Fruit fly (Drosophila melanogaster): ENCODE results near the gene CG3598.

CG3598 gene

DNA sequence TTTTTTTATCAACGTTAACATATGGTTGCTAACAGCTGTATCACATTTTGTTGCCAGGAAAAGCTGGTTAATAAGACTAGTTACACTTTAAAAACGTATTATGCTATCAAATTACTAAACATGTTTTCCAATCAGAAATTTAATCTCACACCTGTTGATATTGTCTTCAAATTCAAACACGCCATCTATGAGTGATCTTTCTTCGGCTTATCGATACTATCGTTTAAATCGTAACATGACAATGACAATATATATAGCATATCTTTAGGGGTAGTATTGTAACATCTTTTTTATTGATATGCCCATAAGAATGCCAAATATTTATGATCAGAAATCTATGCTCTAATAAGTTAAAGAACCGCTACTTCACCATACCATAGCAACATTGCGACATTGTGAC lies 12.3 kb downstream of the CG3598 start:
- no peak for TF ChIP-seq Crg-1 (GFP tag; optimal IDR thresholded peaks at IDR 0.05)
- TF ChIP-seq CG11617 (GFP tag; optimal IDR thresholded peaks at IDR 0.05): no peak
- no peak for TF ChIP-seq toe (GFP tag; optimal IDR thresholded peaks at IDR 0.05)
- TF ChIP-seq Hr96 (GFP tag; optimal IDR thresholded peaks at IDR 0.05): peak; percentile 15
- peak; percentile 7 for TF ChIP-seq bab1 (GFP tag; optimal IDR thresholded peaks at IDR 0.05)
- no peak for TF ChIP-seq cnc (optimal IDR thresholded peaks at IDR 0.05)
- no peak for TF ChIP-seq Clk (GFP tag; optimal IDR thresholded peaks at IDR 0.05)
- no peak for TF ChIP-seq CG12768 (GFP tag; optimal IDR thresholded peaks at IDR 0.05)
- no peak for TF ChIP-seq cic (GFP tag; optimal IDR thresholded peaks at IDR 0.05)
- TF ChIP-seq CG33017 (tag; optimal IDR thresholded peaks at IDR 0.05): no peak
- no peak for TF ChIP-seq ovo (GFP tag; optimal IDR thresholded peaks at IDR 0.05)
- no peak for TF ChIP-seq tj (GFP tag; optimal IDR thresholded peaks at IDR 0.05)
- no peak for TF ChIP-seq pad (GFP tag; optimal IDR thresholded peaks at IDR 0.05)
- no peak for TF ChIP-seq CG5204 (GFP tag; optimal IDR thresholded peaks at IDR 0.05)
- peak; percentile 70 for TF ChIP-seq kay (GFP tag; ENCODE audit: borderline replicate concordance)
- TF ChIP-seq CG7045 (GFP tag; optimal IDR thresholded peaks at IDR 0.05): no peak
- TF ChIP-seq CG7101 (tag; optimal IDR thresholded peaks at IDR 0.05): no peak
- no peak for TF ChIP-seq CG14711 (tag; optimal IDR thresholded peaks at IDR 0.05)
- no peak for TF ChIP-seq CG1620 (GFP tag; optimal IDR thresholded peaks at IDR 0.05)
- no peak for TF ChIP-seq Mnt (GFP tag; optimal IDR thresholded peaks at IDR 0.05)

- TF ChIP-seq CG14711 (tag; optimal IDR thresholded peaks at IDR 0.05) (no peak), Hr96 (GFP tag; optimal IDR thresholded peaks at IDR 0.05) (no peak), pad (GFP tag; optimal IDR thresholded peaks at IDR 0.05) (no peak), tj (GFP tag; optimal IDR thresholded peaks at IDR 0.05) (no peak), kay (GFP tag; ENCODE audit: borderline replicate concordance) (no peak), CG5204 (GFP tag; optimal IDR thresholded peaks at IDR 0.05) (no peak), CG11617 (GFP tag; optimal IDR thresholded peaks at IDR 0.05) (no peak), cnc (optimal IDR thresholded peaks at IDR 0.05) (no peak), Crg-1 (GFP tag; optimal IDR thresholded peaks at IDR 0.05) (no peak)
These were observed 14.8 kb downstream of the CG3598 start for dm6 chrX:2951637-2952036.

DNA sequence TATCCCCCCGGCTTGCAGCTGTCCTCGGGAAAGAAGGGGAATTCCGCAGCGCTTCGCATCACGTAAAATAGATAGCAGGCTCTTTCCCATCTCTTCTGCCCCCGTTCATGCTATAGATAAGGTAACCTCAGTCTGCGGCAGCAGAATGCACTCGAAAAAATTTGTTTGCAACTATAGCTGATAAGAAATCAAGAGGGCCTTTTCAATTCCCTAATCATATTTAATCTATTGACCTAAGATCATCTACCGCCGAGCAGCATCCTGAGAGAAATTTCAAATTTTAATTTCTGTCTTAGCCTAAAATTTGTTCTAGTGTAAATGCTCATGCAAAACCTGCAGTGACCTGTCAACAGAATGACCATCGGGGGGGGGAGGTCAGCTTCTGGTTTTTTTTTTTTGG lies 19.8 kb downstream of the CG3598 start:
- TF ChIP-seq CG7045 (GFP tag; optimal IDR thresholded peaks at IDR 0.05) (no peak), Hr96 (GFP tag; optimal IDR thresholded peaks at IDR 0.05) (no peak), toe (GFP tag; optimal IDR thresholded peaks at IDR 0.05) (no peak), CG5204 (GFP tag; optimal IDR thresholded peaks at IDR 0.05) (no peak), Clk (GFP tag; optimal IDR thresholded peaks at IDR 0.05) (no peak), CG33017 (tag; optimal IDR thresholded peaks at IDR 0.05) (no peak), kay (GFP tag; ENCODE audit: borderline replicate concordance) (no peak), pad (GFP tag; optimal IDR thresholded peaks at IDR 0.05) (no peak), cic (GFP tag; optimal IDR thresholded peaks at IDR 0.05) (no peak), CG1620 (GFP tag; optimal IDR thresholded peaks at IDR 0.05) (no peak), tj (GFP tag; optimal IDR thresholded peaks at IDR 0.05) (no peak), CG12768 (GFP tag; optimal IDR thresholded peaks at IDR 0.05) (no peak), Crg-1 (GFP tag; optimal IDR thresholded peaks at IDR 0.05) (no peak)

dm6 chrX:2963171-2963570 lies 26.3 kb downstream of the CG3598 start:
- TF ChIP-seq CG7045 (GFP tag; optimal IDR thresholded peaks at IDR 0.05): no peak
- no peak for TF ChIP-seq Crg-1 (GFP tag; optimal IDR thresholded peaks at IDR 0.05)
- TF ChIP-seq cic (GFP tag; optimal IDR thresholded peaks at IDR 0.05): no peak
- no peak for TF ChIP-seq CG1620 (GFP tag; optimal IDR thresholded peaks at IDR 0.05)
- TF ChIP-seq bab1 (GFP tag; optimal IDR thresholded peaks at IDR 0.05): no peak
- no peak for TF ChIP-seq toe (GFP tag; optimal IDR thresholded peaks at IDR 0.05)
- no peak for TF ChIP-seq tj (GFP tag; optimal IDR thresholded peaks at IDR 0.05)
- no peak for TF ChIP-seq CG33017 (tag; optimal IDR thresholded peaks at IDR 0.05)
- no peak for TF ChIP-seq CG11617 (GFP tag; optimal IDR thresholded peaks at IDR 0.05)

- TF ChIP-seq Mnt (GFP tag; optimal IDR thresholded peaks at IDR 0.05) (no peak), ovo (GFP tag; optimal IDR thresholded peaks at IDR 0.05) (no peak), cic (GFP tag; optimal IDR thresholded peaks at IDR 0.05) (no peak), CG12768 (GFP tag; optimal IDR thresholded peaks at IDR 0.05) (no peak), Hr96 (GFP tag; optimal IDR thresholded peaks at IDR 0.05) (no peak), CG33017 (tag; optimal IDR thresholded peaks at IDR 0.05) (no peak), CG7101 (tag; optimal IDR thresholded peaks at IDR 0.05) (no peak), pad (GFP tag; optimal IDR thresholded peaks at IDR 0.05) (no peak), Crg-1 (GFP tag; optimal IDR thresholded peaks at IDR 0.05) (no peak), CG5204 (GFP tag; optimal IDR thresholded peaks at IDR 0.05) (no peak)
These were observed 27.0 kb downstream of the CG3598 start for dm6 chrX:2963790-2964335.

DNA sequence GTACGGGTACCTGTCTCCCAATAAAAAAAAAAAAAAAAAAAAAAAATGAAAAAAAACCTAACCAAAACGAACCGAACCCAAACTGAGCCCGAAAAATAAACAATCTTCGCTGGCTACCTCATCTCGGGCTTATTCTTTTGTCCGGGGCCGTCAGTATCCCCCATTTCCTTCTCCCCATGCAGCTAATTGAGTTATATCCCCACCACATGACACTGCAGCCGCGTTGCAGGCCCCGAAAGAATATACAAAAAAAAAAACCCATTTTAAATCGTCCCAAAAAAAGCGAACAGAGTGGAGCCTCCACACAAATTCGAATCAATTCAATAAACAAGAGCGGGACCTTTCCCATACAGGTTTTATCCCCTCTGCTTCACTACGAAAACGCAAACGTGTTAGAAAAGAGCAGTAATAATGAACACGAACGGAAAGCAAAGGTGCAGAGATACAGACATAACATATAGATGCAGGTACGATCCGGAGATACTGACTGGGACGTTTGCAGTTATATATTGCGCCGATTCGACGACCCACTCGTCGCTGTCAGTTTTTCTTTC lies 27.9 kb downstream of the CG3598 start:
- no peak for TF ChIP-seq CG1620 (GFP tag; optimal IDR thresholded peaks at IDR 0.05)
- no peak for TF ChIP-seq Clk (GFP tag; optimal IDR thresholded peaks at IDR 0.05)
- TF ChIP-seq Hr96 (GFP tag; optimal IDR thresholded peaks at IDR 0.05): no peak
- TF ChIP-seq CG12768 (GFP tag; optimal IDR thresholded peaks at IDR 0.05): no peak

DNA sequence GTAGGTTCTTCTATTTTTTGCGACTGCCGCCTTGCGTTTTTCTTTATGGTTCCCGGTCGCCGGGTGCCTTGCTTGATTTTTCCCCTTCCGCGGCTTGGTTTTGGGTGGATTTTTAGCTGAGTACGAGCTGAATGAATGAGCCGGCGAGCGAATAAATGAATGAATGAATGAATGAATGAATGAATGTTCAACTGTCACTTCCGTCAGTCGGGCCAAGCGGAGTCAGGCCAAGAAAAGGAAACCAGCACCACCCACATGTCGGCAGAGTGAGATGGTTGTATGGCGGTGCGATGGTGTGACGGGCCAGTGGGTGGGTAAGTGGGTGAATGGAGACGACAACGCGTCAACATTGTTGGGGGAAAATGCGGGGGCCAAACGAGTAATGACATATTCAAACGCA lies 32.2 kb downstream of the CG3598 start:
- TF ChIP-seq CG11617 (GFP tag; optimal IDR thresholded peaks at IDR 0.05) (no peak), toe (GFP tag; optimal IDR thresholded peaks at IDR 0.05) (no peak), Crg-1 (GFP tag; optimal IDR thresholded peaks at IDR 0.05) (no peak), CG7101 (tag; optimal IDR thresholded peaks at IDR 0.05) (no peak), CG33017 (tag; optimal IDR thresholded peaks at IDR 0.05) (no peak), CG12768 (GFP tag; optimal IDR thresholded peaks at IDR 0.05) (no peak), CG7045 (GFP tag; optimal IDR thresholded peaks at IDR 0.05) (no peak), pad (GFP tag; optimal IDR thresholded peaks at IDR 0.05) (no peak), tj (GFP tag; optimal IDR thresholded peaks at IDR 0.05) (no peak)

Data from whole organism, adult.